Worm (Caenorhabditis elegans): ENCODE measurements around the gene C33D9.8.

The C33D9.8 gene

DNA sequence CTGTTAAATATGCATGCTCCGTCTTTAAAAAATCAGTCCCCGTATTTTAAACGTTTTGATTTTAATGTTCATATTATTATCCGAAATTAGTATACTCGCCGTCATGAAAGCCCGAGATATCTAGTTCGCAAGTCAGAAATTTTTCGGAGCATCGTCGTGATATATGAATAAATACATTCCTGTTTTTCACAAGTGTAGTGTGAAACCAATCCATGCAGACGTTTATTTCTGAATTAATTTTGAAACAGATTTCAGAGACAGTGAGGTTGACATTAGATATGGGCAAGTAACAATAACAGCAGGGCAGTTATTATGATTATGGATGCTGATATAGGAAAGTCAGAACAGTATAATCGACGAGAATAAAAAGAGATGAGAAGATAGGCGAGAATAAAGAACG lies 34.1 kb downstream of the C33D9.8 start (continued):
- TF ChIP-seq tbp1 (GFP tag; optimal IDR thresholded peaks at IDR 0.05) (peak; percentile 24), die-1 (tag; optimal IDR thresholded peaks at IDR 0.05) (no peak), B0019.2 (GFP tag; conservative IDR thresholded peaks at IDR 0.05) (no peak), mxl-1 (tag; optimal IDR thresholded peaks at IDR 0.05) (no peak), ccch-3 (GFP tag; optimal IDR thresholded peaks at IDR 0.05) (no peak), ceh-40 (GFP tag; IDR thresholded peaks at IDR 0.05) (no peak), ama-1 (optimal IDR thresholded peaks at IDR 0.05) (no peak), ama-1 (GFP tag; optimal IDR thresholded peaks at IDR 0.05) (peak in 1 of 2 experiments; percentile 45), attf-6 (GFP tag; IDR thresholded peaks at IDR 0.05) (no peak), ceh-27 (GFP tag; optimal IDR thresholded peaks at IDR 0.05) (no peak), egl-44 (GFP tag; IDR thresholded peaks at IDR 0.05) (no peak), F49E8.2 (tag; optimal IDR thresholded peaks at IDR 0.05; ENCODE audit: insufficient read depth) (no peak), snpc-3.4 (tag; optimal IDR thresholded peaks at IDR 0.05) (no peak), lin-35 (GFP tag; optimal IDR thresholded peaks at IDR 0.05) (no peak), madf-8 (GFP tag; conservative IDR thresholded peaks at IDR 0.05) (no peak), D2030.7 (GFP tag; IDR thresholded peaks at IDR 0.05) (no peak), bed-2 (GFP tag; IDR thresholded peaks at IDR 0.05) (no peak), fkh-3 (tag; optimal IDR thresholded peaks at IDR 0.05) (no peak), hsf-1 (GFP tag; IDR thresholded peaks at IDR 0.05) (0 out of 2 replicates have a peak, but pooled peaks have one; percentile 26), ceh-91 (GFP tag; IDR thresholded peaks at IDR 0.05) (no peak), rpc-1 (optimal IDR thresholded peaks at IDR 0.05) (no peak), rpc-1 (tag; optimal IDR thresholded peaks at IDR 0.05) (no peak), hmg-20 (GFP tag; IDR thresholded peaks at IDR 0.05) (no peak), somi-1 (GFP tag; optimal IDR thresholded peaks at IDR 0.05) (no peak), nhr-80 (tag; optimal IDR thresholded peaks at IDR 0.05) (no peak), F33H1.4 (GFP tag; IDR thresholded peaks at IDR 0.05) (no peak), B0035.1 (tag; optimal IDR thresholded peaks at IDR 0.05) (no peak), ekl-4 (GFP tag; IDR thresholded peaks at IDR 0.05) (peak; percentile 57), B0336.3 (GFP tag; IDR thresholded peaks at IDR 0.05) (peak; percentile 69), nfya-1 (tag; optimal IDR thresholded peaks at IDR 0.05; ENCODE audit: borderline replicate concordance, insufficient read depth) (no peak), dpl-1 (GFP tag; optimal IDR thresholded peaks at IDR 0.05) (no peak), mel-28 (tag; optimal IDR thresholded peaks at IDR 0.05; ENCODE audit: borderline replicate concordance) (no peak), lin-54 (GFP tag; optimal IDR thresholded peaks at IDR 0.05) (peak; percentile 44)

DNA sequence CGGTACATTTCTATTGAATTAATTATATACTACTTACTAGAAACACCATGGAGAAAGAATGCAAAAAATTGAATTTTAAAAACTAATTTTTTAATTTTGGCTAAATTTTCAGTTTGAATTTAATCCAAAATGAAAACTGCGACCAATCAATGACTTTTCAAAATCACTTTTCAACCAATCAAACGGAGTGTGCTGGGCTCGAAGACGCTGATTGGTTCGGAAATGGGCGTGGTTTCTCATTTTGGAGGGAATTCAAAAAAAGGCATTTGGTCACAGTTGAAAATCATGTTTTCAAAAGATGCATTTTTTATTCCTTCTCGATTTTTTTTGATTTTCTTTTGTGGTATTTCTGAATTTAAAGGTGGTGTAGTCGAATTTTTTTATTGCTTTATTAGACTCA lies 37.6 kb downstream of the C33D9.8 start:
- TF ChIP-seq ztf-28 (GFP tag; IDR thresholded peaks at IDR 0.05) (no peak), nfyb-1 (GFP tag; IDR thresholded peaks at IDR 0.05) (0 out of 2 replicates have a peak, but pooled peaks have one; percentile 36), B0035.1 (tag; optimal IDR thresholded peaks at IDR 0.05) (no peak)

DNA sequence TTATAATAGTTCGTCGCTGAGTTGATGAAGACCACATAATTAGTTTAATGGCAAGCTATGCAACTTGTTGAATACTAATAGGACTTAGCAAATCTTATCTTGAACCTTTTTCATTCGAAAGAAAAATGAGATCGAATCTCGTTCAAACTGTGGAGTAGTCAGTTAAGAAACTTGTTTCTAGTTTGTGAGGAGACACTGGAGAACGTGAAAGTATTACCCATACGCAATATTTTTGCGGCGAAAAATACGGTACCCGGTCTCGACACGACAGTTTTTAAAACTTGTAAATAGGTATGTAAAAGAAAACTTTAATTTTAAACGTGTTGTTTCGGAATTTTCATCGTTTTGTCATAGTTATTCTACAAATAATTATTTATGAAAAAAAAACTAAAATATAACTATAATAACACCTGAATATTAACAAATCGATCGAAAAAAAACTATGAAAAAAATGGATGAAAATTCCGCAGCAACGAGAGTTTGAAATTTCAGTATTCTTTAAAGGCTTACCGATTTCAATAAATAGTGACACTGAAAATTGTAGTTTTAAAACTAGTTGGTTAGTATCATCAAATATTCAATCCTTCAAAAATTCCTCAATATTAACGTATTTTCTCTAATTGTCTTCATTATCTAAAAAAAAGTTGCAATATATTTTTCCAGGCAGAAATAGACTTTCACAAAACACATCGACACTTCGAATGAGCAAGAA lies 40.8 kb downstream of the C33D9.8 start, which contains the start of the genes F20C5.7 and parg-1:
Gene F20C5.7, minus strand, starts transcription at position 101 of the 712 bp plus-strand sequence.
Gene parg-1, plus strand, starts transcription at position 662 of the 712 bp plus-strand sequence.
- TF ChIP-seq atf-7 (tag; optimal IDR thresholded peaks at IDR 0.05) (no peak), Y53G8AR.9 (GFP tag; conservative IDR thresholded peaks at IDR 0.05) (0 out of 2 replicates have a peak, but pooled peaks have one; percentile 14), B0035.1 (tag; optimal IDR thresholded peaks at IDR 0.05) (no peak)

Measured in whole organism, young adult.